Fruit fly (Drosophila melanogaster) whole organism, embryonic: ENCODE results near the gene BBIP1.

Source experiments
- Abd-B ChIP-seq: fragments of 200-800 bp; sonication (Bioruptor generic); optimal IDR thresholded peaks from 2 replicates; lab custom pipeline; 2018; ENCODE audit warnings: missing biosample characterization, mild to moderate bottlenecking, missing genetic modification characterization, moderate library complexity
- CG10431 ChIP-seq: fragments of 200-800 bp; sonication (Bioruptor generic); optimal IDR thresholded peaks from 3 replicates; lab custom pipeline; 2018; ENCODE audit warnings: missing biosample characterization, mild to moderate bottlenecking, missing genetic modification characterization
- CG10565 ChIP-seq: fragments of 200-800 bp; sonication (Bioruptor generic); optimal IDR thresholded peaks from 3 replicates; lab custom pipeline; 2016; ENCODE audit warnings: missing biosample characterization, mild to moderate bottlenecking, missing genetic modification characterization
- CG11247 ChIP-seq: fragments of 200-800 bp; sonication (Bioruptor generic); IDR thresholded peaks from 2 replicates; pipeline ENCODE4 v1.3.6; 2022; ENCODE audit warnings: missing biosample characterization, missing genetic modification characterization
- CG12236 ChIP-seq: fragments of 200-800 bp; sonication (Bioruptor generic); optimal IDR thresholded peaks from 2 replicates; lab custom pipeline; 2016; ENCODE audit warnings: missing biosample characterization, missing genetic modification characterization
- CG12659 ChIP-seq: fragments of 200-800 bp; sonication (Bioruptor generic); optimal IDR thresholded peaks from 3 replicates; lab custom pipeline; 2017; ENCODE audit warnings: mild to moderate bottlenecking, missing biosample characterization, missing genetic modification reagents, missing genetic modification characterization
- CG13123 ChIP-seq: fragments of 200-800 bp; sonication (Bioruptor generic); optimal IDR thresholded peaks from 2 replicates; lab custom pipeline; 2016; ENCODE audit warnings: missing biosample characterization, missing genetic modification characterization
- CG13624 ChIP-seq: fragments of 200-800 bp; sonication (Bioruptor generic); optimal IDR thresholded peaks from 2 replicates; lab custom pipeline; 2016; ENCODE audit warnings: missing biosample characterization, missing genetic modification characterization
- CG13775 ChIP-seq: fragments of 200-800 bp; sonication (Bioruptor generic); optimal IDR thresholded peaks from 3 replicates; lab custom pipeline; 2017; ENCODE audit warnings: missing biosample characterization, mild to moderate bottlenecking, missing genetic modification characterization
- CG14014 ChIP-seq: fragments of 200-800 bp; sonication (Bioruptor generic); IDR thresholded peaks from 2 replicates; pipeline ENCODE4 v1.3.6; 2022; ENCODE audit warnings: missing biosample characterization, missing genetic modification characterization
- CG16779 ChIP-seq: fragments of 200-800 bp; sonication (Bioruptor generic); IDR thresholded peaks from 2 replicates; pipeline ENCODE4 v1.3.6; 2022; ENCODE audit warnings: missing biosample characterization, missing genetic modification characterization
- CG17328 ChIP-seq: fragments of 200-800 bp; sonication (Bioruptor generic); IDR thresholded peaks from 2 replicates; pipeline ENCODE4 v1.3.6; 2022; ENCODE audit warnings: missing biosample characterization, missing genetic modification characterization
- CG17359 ChIP-seq: fragments of 200-800 bp; sonication (Bioruptor generic); optimal IDR thresholded peaks from 3 replicates; lab custom pipeline; 2018; ENCODE audit warnings: missing biosample characterization, mild to moderate bottlenecking, missing genetic modification characterization, moderate library complexity
- CG18619 ChIP-seq: fragments of 200-800 bp; sonication (Bioruptor generic); optimal IDR thresholded peaks from 3 replicates; lab custom pipeline; 2017; ENCODE audit warnings: missing biosample characterization, mild to moderate bottlenecking, missing genetic modification characterization
- CG2199 ChIP-seq: fragments of 200-800 bp; sonication (Bioruptor generic); IDR thresholded peaks from 3 replicates; pipeline ENCODE4 v1.3.6; 2022; ENCODE audit warnings: missing biosample characterization, missing genetic modification characterization
- CG2875 ChIP-seq: fragments of 200-800 bp; sonication (Bioruptor generic); optimal IDR thresholded peaks from 2 replicates; lab custom pipeline; 2017; ENCODE audit warnings: missing biosample characterization, mild to moderate bottlenecking, missing genetic modification characterization, missing genetic modification reagents
- CG3065 ChIP-seq: fragments of 200-800 bp; sonication (Bioruptor generic); optimal IDR thresholded peaks from 2 replicates; lab custom pipeline; 2016; ENCODE audit warnings: missing biosample characterization, missing genetic modification characterization
- CG31441 ChIP-seq: fragments of 200-800 bp; sonication (Bioruptor generic); IDR thresholded peaks from 2 replicates; pipeline ENCODE4 v1.3.6; 2022; ENCODE audit warnings: missing biosample characterization, missing genetic modification characterization
- CG32767 ChIP-seq: fragments of 200-800 bp; sonication (Bioruptor generic); IDR thresholded peaks from 2 replicates; pipeline ENCODE4 v1.3.6; 2022; ENCODE audit warnings: missing biosample characterization, missing genetic modification characterization
- CG3847 ChIP-seq: fragments of 200-800 bp; sonication (Bioruptor generic); IDR thresholded peaks from 2 replicates; pipeline ENCODE4 v1.3.6; 2022; ENCODE audit warnings: missing biosample characterization, missing genetic modification characterization
- CG6254 ChIP-seq: fragments of 200-800 bp; sonication (Bioruptor generic); optimal IDR thresholded peaks from 3 replicates; lab custom pipeline; 2017; ENCODE audit warnings: mild to moderate bottlenecking, missing biosample characterization, missing genetic modification reagents, missing genetic modification characterization
- CG6791 ChIP-seq: fragments of 200-800 bp; sonication (Bioruptor generic); IDR thresholded peaks from 3 replicates; pipeline ENCODE4 v1.3.6; 2022; ENCODE audit warnings: missing biosample characterization, missing genetic modification characterization; ENCODE audit not compliant: partially characterized antibody
- CG6813 ChIP-seq: fragments of 200-800 bp; sonication (Bioruptor generic); optimal IDR thresholded peaks from 2 replicates; lab custom pipeline; 2017; ENCODE audit warnings: missing biosample characterization, missing genetic modification characterization, mild to moderate bottlenecking, moderate library complexity, missing genetic modification reagents
- CG7745 ChIP-seq: fragments of 200-800 bp; sonication (Bioruptor generic); optimal IDR thresholded peaks from 2 replicates; lab custom pipeline; 2018; ENCODE audit warnings: missing biosample characterization, mild to moderate bottlenecking, missing genetic modification characterization, moderate library complexity
- CG8765 ChIP-seq: fragments of 200-800 bp; sonication (Bioruptor generic); IDR thresholded peaks from 2 replicates; pipeline ENCODE4 v1.3.6; 2022; ENCODE audit warnings: missing biosample characterization, missing genetic modification characterization
- CG9932 ChIP-seq: fragments of 200-800 bp; sonication (Bioruptor generic); IDR thresholded peaks from 2 replicates; pipeline ENCODE4 v1.3.6; 2022; ENCODE audit warnings: missing biosample characterization, missing genetic modification characterization
- Drgx ChIP-seq: fragments of 200-800 bp; sonication (Bioruptor generic); IDR thresholded peaks from 2 replicates; pipeline ENCODE4 v1.3.6; 2022; ENCODE audit warnings: missing biosample characterization, missing genetic modification characterization
- Gug ChIP-seq: fragments of 200-800 bp; sonication (Bioruptor generic); IDR thresholded peaks from 4 replicates; pipeline ENCODE4 v1.3.6; 2022; ENCODE audit warnings: missing biosample characterization, missing genetic modification characterization
- HLH3B ChIP-seq: fragments of 200-800 bp; sonication (Bioruptor generic); IDR thresholded peaks from 2 replicates; pipeline ENCODE4 v1.3.6; 2022; ENCODE audit warnings: missing biosample characterization, missing genetic modification characterization
- HLH4C ChIP-seq: fragments of 200-800 bp; sonication (Bioruptor generic); IDR thresholded peaks from 3 replicates; pipeline ENCODE4 v1.3.6; 2022; ENCODE audit warnings: missing biosample characterization, missing genetic modification characterization; ENCODE audit not compliant: partially characterized antibody
- MBD-R2 ChIP-seq: fragments of 200-800 bp; sonication (Bioruptor generic); IDR thresholded peaks from 2 replicates; pipeline ENCODE4 v1.3.6; 2022; ENCODE audit warnings: missing biosample characterization, missing genetic modification characterization
- bbx ChIP-seq: fragments of 200-800 bp; sonication (Bioruptor generic); IDR thresholded peaks from 2 replicates; pipeline ENCODE4 v1.3.6; 2022; ENCODE audit warnings: missing biosample characterization, missing genetic modification characterization; ENCODE audit not compliant: partially characterized antibody
- caup ChIP-seq: fragments of 200-800 bp; sonication (Bioruptor generic); optimal IDR thresholded peaks from 3 replicates; lab custom pipeline; 2017; ENCODE audit warnings: missing biosample characterization, mild to moderate bottlenecking, missing genetic modification characterization, moderate library complexity; ENCODE audit not compliant: severe bottlenecking
- croc ChIP-seq: fragments of 200-800 bp; sonication (Bioruptor generic); conservative IDR thresholded peaks from 3 replicates; pipeline ENCODE4 v1.3.6; 2022; ENCODE audit warnings: missing biosample characterization, missing genetic modification characterization
- dimm ChIP-seq: fragments of 200-800 bp; sonication (Bioruptor generic); IDR thresholded peaks from 2 replicates; pipeline ENCODE4 v1.3.6; 2022; ENCODE audit warnings: missing biosample characterization, missing genetic modification characterization
- disco-r ChIP-seq: fragments of 200-800 bp; sonication (Bioruptor generic); optimal IDR thresholded peaks from 2 replicates; lab custom pipeline; 2016; ENCODE audit warnings: missing biosample characterization, missing genetic modification characterization
- en ChIP-seq: fragments of 200-800 bp; sonication (Bioruptor generic); optimal IDR thresholded peaks from 2 replicates; lab custom pipeline; 2016; ENCODE audit warnings: missing biosample characterization, missing genetic modification characterization
- fru ChIP-seq: fragments of >200 bp; optimal IDR thresholded peaks from 2 replicates; lab custom pipeline; 2017
- fu2 ChIP-seq: fragments of 200-800 bp; sonication (Bioruptor generic); optimal IDR thresholded peaks from 2 replicates; lab custom pipeline; 2016; ENCODE audit warnings: missing biosample characterization, missing genetic modification characterization
- ham ChIP-seq: fragments of 200-800 bp; sonication (Bioruptor generic); IDR thresholded peaks from 2 replicates; pipeline ENCODE4 v1.3.6; 2022; ENCODE audit warnings: missing biosample characterization, missing genetic modification characterization
- hth ChIP-seq: fragments of >200 bp; optimal IDR thresholded peaks from 2 replicates; lab custom pipeline; 2017; ENCODE audit warnings: inconsistent platforms
- odd ChIP-seq: fragments of 200-800 bp; sonication (Bioruptor generic); optimal IDR thresholded peaks from 2 replicates; lab custom pipeline; 2017; ENCODE audit warnings: missing biosample characterization, mild to moderate bottlenecking, missing genetic modification characterization
- onecut ChIP-seq: fragments of 200-800 bp; sonication (Bioruptor generic); IDR thresholded peaks from 2 replicates; pipeline ENCODE4 v1.3.6; 2022; ENCODE audit warnings: missing biosample characterization, missing genetic modification characterization
- pan ChIP-seq, 4 experiments: fragments of >200 bp in 3 of 4; fragments of 200-800 bp in 1 of 4; sonication (Bioruptor generic) in 1 of 4; optimal IDR thresholded peaks in 3 of 4; IDR thresholded peaks in 1 of 4; 2 replicates each; pipeline versions ENCODE4 v1.3.6 to Lab custom; 2017 to 2022; ENCODE audit warnings: missing biosample characterization in 2 of 4, missing genetic modification characterization in 2 of 4, mixed read lengths in 1 of 4
- repo ChIP-seq: fragments of 200-800 bp; sonication (Bioruptor generic); optimal IDR thresholded peaks from 2 replicates; lab custom pipeline; 2016; ENCODE audit warnings: missing biosample characterization, missing genetic modification characterization
- run ChIP-seq: fragments of 200-800 bp; sonication (Bioruptor generic); optimal IDR thresholded peaks from 3 replicates; lab custom pipeline; 2018; ENCODE audit warnings: missing biosample characterization, mild to moderate bottlenecking, missing genetic modification characterization
- sens ChIP-seq: fragments of 200-800 bp; sonication (Bioruptor generic); peaks from one replicate; lab custom pipeline; 2016; ENCODE audit warnings: missing biosample characterization, missing genetic modification characterization
- tna ChIP-seq: fragments of 200-800 bp; sonication (Bioruptor generic); IDR thresholded peaks from 2 replicates; pipeline ENCODE4 v1.3.6; 2022; ENCODE audit warnings: missing biosample characterization, missing genetic modification characterization; ENCODE audit not compliant: partially characterized antibody
- tx ChIP-seq: fragments of 200-800 bp; sonication (Bioruptor generic); optimal IDR thresholded peaks from 2 replicates; lab custom pipeline; 2016; ENCODE audit warnings: missing biosample characterization, missing genetic modification characterization
- vvl ChIP-seq: fragments of 200-800 bp; sonication (Bioruptor generic); IDR thresholded peaks from 2 replicates; pipeline ENCODE4 v1.3.6; 2022; ENCODE audit warnings: missing biosample characterization, missing genetic modification characterization
- wor ChIP-seq: fragments of 200-800 bp; sonication (Bioruptor generic); IDR thresholded peaks from 2 replicates; pipeline ENCODE4 v1.3.6; 2022; ENCODE audit warnings: missing biosample characterization, missing genetic modification characterization

BBIP1 gene

dm6 chr3R:9370413-9370812 is 33.8 kb upstream of the BBIP1 start (continued):
- TF ChIP-seq dimm (no peak), CG6791 (GFP tag; lab: Robert Waterston, UW) (no peak), CG6254 (no peak), MBD-R2 (GFP tag; lab: Robert Waterston, UW) (peak; percentile 19; the same call in 1 of the 2 replicates), CG13123 (GFP tag; lab: Kevin White, UChicago) (no peak), en (no peak), CG3847 (no peak; the same call in 1 of the 2 replicates), fru (no peak), CG32767 (0 out of 2 replicates have a peak, but pooled peaks have one; percentile 34), bbx (GFP tag; lab: Robert Waterston, UW) (no peak), wor (GFP tag; lab: Robert Waterston, UW) (no peak), CG14014 (GFP tag; lab: Robert Waterston, UW) (peak; percentile 46; the same call in 1 of the 2 replicates), Abd-B (GFP tag; lab: Kevin White, UChicago) (no peak), CG9932 (GFP tag; lab: Robert Waterston, UW) (peak; percentile 69), disco-r (GFP tag; lab: Kevin White, UChicago) (no peak), CG31441 (GFP tag; lab: Robert Waterston, UW) (peak; percentile 37; the same call in 1 of the 2 replicates), tx (no peak), CG13624 (GFP tag; lab: Kevin White, UChicago) (peak; percentile 53), CG10431 (GFP tag; lab: Kevin White, UChicago) (no peak), CG12236 (GFP tag; lab: Kevin White, UChicago) (no peak), CG3065 (no peak), CG16779 (GFP tag; lab: Robert Waterston, UW) (no peak), ham (GFP tag; lab: Robert Waterston, UW) (no peak), odd (GFP tag; lab: Kevin White, UChicago) (peak; percentile 31), Gug (GFP tag; lab: Robert Waterston, UW) (0 out of 4 replicates have a peak, but pooled peaks have one; percentile 3), CG2199 (no peak), caup (GFP tag; lab: Kevin White, UChicago) (peak; percentile 24), fu2 (GFP tag; lab: Kevin White, UChicago) (peak; percentile 19), tna (no peak), CG12659 (GFP tag; lab: Kevin White, UChicago) (peak; percentile 46), sens (GFP tag; lab: Kevin White, UChicago) (peak; percentile 81), repo (GFP tag; lab: Kevin White, UChicago) (no peak), HLH3B (GFP tag; lab: Robert Waterston, UW) (peak; percentile 45), CG6813 (GFP tag; lab: Kevin White, UChicago) (no peak), HLH4C (GFP tag; lab: Robert Waterston, UW) (no peak), hth (lab: Kevin White, UChicago) (no peak), CG17328 (GFP tag; lab: Robert Waterston, UW) (peak; percentile 34; the same call in 1 of the 2 replicates), CG10565 (GFP tag; lab: Kevin White, UChicago) (no peak), CG8765 (no peak), CG18619 (GFP tag; lab: Kevin White, UChicago) (peak; percentile 6), CG11247 (GFP tag; lab: Robert Waterston, UW) (0 out of 2 replicates have a peak, but pooled peaks have one; percentile 27), vvl (GFP tag; lab: Robert Waterston, UW) (peak; percentile 54; the same call in 1 of the 2 replicates), CG13775 (GFP tag; lab: Kevin White, UChicago) (peak; percentile 8), pan (optimal IDR thresholded peaks at IDR 0.05; lab: Kevin White, UChicago) (no peak), pan (GFP tag; optimal IDR thresholded peaks at IDR 0.05 in 1 of 2, IDR thresholded peaks at IDR 0.05 in 1 of 2) (peak in 1 of 2 experiments; percentile 76), croc (no peak), onecut (GFP tag; lab: Robert Waterston, UW) (peak; percentile 29; the same call in 1 of the 2 replicates), CG17359 (tag; lab: Kevin White, UChicago) (peak; percentile 67), Drgx (peak; percentile 44; the same call in 1 of the 2 replicates), CG7745 (tag; lab: Kevin White, UChicago) (no peak), CG2875 (GFP tag; lab: Kevin White, UChicago) (no peak), run (tag; lab: Kevin White, UChicago) (no peak)
